Worm (Caenorhabditis elegans): ENCODE measurements around the gene F20E11.7.

ce11 chrV:17485078-17485477 is 20.7 kb downstream of the F20E11.7 start, which contains the start of gene srh-111:
- TF ChIP-seq blmp-1 (tag; optimal IDR thresholded peaks at IDR 0.05): no peak
- no peak for TF ChIP-seq nhr-12 (tag; optimal IDR thresholded peaks at IDR 0.05)
- no peak for TF ChIP-seq elt-3 (tag; optimal IDR thresholded peaks at IDR 0.05)
- TF ChIP-seq nhr-28 (tag; optimal IDR thresholded peaks at IDR 0.05): no peak
- TF ChIP-seq nhr-2 (tag; optimal IDR thresholded peaks at IDR 0.05): no peak
- no peak for TF ChIP-seq nhr-237 (tag; optimal IDR thresholded peaks at IDR 0.05)
- TF ChIP-seq mep-1 (tag; optimal IDR thresholded peaks at IDR 0.05): no peak

Data from whole organism, mixed stage, embryonic.